Fruit fly (Drosophila melanogaster) whole organism, wandering third instar larva: ENCODE results near the gene Sec16.
A peak's percentile ranks its signal among the peaks of the same experiment; 100 is the strongest.

Source experiments
- Abd-B ChIP-seq: fragments of >200 bp; optimal IDR thresholded peaks from 2 replicates; lab custom pipeline; 2017; ENCODE audit warnings: missing biosample characterization, missing genetic modification characterization
- CG32264 ChIP-seq: fragments of 200-800 bp; sonication (Bioruptor generic); optimal IDR thresholded peaks from 2 replicates; lab custom pipeline; 2016; ENCODE audit warnings: missing biosample characterization, missing genetic modification characterization
- CG9705 ChIP-seq: fragments of 200-800 bp; sonication (Bioruptor generic); optimal IDR thresholded peaks from 2 replicates; lab custom pipeline; 2018; ENCODE audit warnings: missing biosample characterization, mild to moderate bottlenecking, missing genetic modification characterization
- CrebA ChIP-seq: fragments of 200-800 bp; sonication (Bioruptor generic); optimal IDR thresholded peaks from 2 replicates; lab custom pipeline; 2016; ENCODE audit warnings: missing biosample characterization, mild to moderate bottlenecking, missing genetic modification characterization, borderline replicate concordance
- Dfd ChIP-seq: fragments of >200 bp; optimal IDR thresholded peaks from 2 replicates; lab custom pipeline; 2017; ENCODE audit warnings: missing biosample characterization, missing genetic modification characterization
- Dif ChIP-seq: fragments of 200-275, 200-300 bp; sonication (Bioruptor generic); optimal IDR thresholded peaks from 2 replicates; lab custom pipeline; 2018; ENCODE audit warnings: missing biosample characterization, missing genetic modification characterization; ENCODE audit not compliant: partially characterized antibody
- GATAd ChIP-seq: sonication (Bioruptor generic); optimal IDR thresholded peaks from 2 replicates; lab custom pipeline; 2016; ENCODE audit warnings: missing biosample characterization, missing genetic modification characterization
- HLH106 ChIP-seq: fragments of 200-800 bp; optimal IDR thresholded peaks from 3 replicates; lab custom pipeline; 2019; ENCODE audit warnings: missing biosample characterization, mild to moderate bottlenecking, missing genetic modification characterization, moderate library complexity
- Hnf4 ChIP-seq: fragments of 200-800 bp; sonication (Bioruptor generic); optimal IDR thresholded peaks from 2 replicates; lab custom pipeline; 2016; ENCODE audit warnings: missing biosample characterization, mild to moderate bottlenecking, missing genetic modification characterization
- Hr78 ChIP-seq: fragments of >200 bp; optimal IDR thresholded peaks from 2 replicates; lab custom pipeline; 2017; ENCODE audit warnings: missing biosample characterization, missing genetic modification characterization
- Hr83 ChIP-seq: fragments of 200-300 bp; sonication (Bioruptor generic); optimal IDR thresholded peaks from 2 replicates; lab custom pipeline; 2016; ENCODE audit warnings: missing biosample characterization, mild to moderate bottlenecking, missing genetic modification characterization, moderate library complexity; ENCODE audit not compliant: poor library complexity, severe bottlenecking
- Jra ChIP-seq: sonication (Bioruptor generic); optimal IDR thresholded peaks from 2 replicates; lab custom pipeline; 2016; ENCODE audit warnings: missing biosample characterization, missing genetic modification characterization
- Mio ChIP-seq: sonication (Bioruptor generic); optimal IDR thresholded peaks from 2 replicates; lab custom pipeline; 2016; ENCODE audit warnings: missing biosample characterization, missing genetic modification characterization
- Myc ChIP-seq: fragments of >200 bp; optimal IDR thresholded peaks from 2 replicates; lab custom pipeline; 2017
- N ChIP-seq: fragments of >200 bp; optimal IDR thresholded peaks from 2 replicates; lab custom pipeline; 2018; ENCODE audit warnings: missing biosample characterization, missing external identifiers, missing genetic modification characterization
- OdsH ChIP-seq: fragments of 200-800 bp; sonication (Bioruptor generic); optimal IDR thresholded peaks from 2 replicates; lab custom pipeline; 2016; ENCODE audit warnings: missing biosample characterization, mild to moderate bottlenecking, missing genetic modification characterization
- Rel ChIP-seq, 2 experiments: fragments of 200-800 bp; sonication (Bioruptor generic) in 1 of 2; optimal IDR thresholded peaks; 2 replicates in 1 of 2; 3 replicates in 1 of 2; lab custom pipeline; 2016 to 2019; ENCODE audit warnings: mild to moderate bottlenecking in 2 of 2, missing biosample characterization in 2 of 2, missing genetic modification characterization in 2 of 2, moderate library complexity in 1 of 2
- Sp1 ChIP-seq: fragments of 200-800 bp; sonication (Bioruptor generic); optimal IDR thresholded peaks from 3 replicates; lab custom pipeline; 2019; ENCODE audit warnings: missing biosample characterization, mild to moderate bottlenecking, missing genetic modification characterization, moderate library complexity
- Vsx2 ChIP-seq: fragments of 200-300, 225-300 bp; sonication (Bioruptor generic); optimal IDR thresholded peaks from 2 replicates; lab custom pipeline; 2018; ENCODE audit warnings: missing biosample characterization, missing genetic modification characterization; ENCODE audit not compliant: partially characterized antibody
- br ChIP-seq: fragments of 200-800 bp; sonication (Bioruptor generic); optimal IDR thresholded peaks from 2 replicates; lab custom pipeline; 2016; ENCODE audit warnings: missing biosample characterization, missing genetic modification characterization
- brk ChIP-seq: fragments of 200-800 bp; sonication (Bioruptor generic); optimal IDR thresholded peaks from 2 replicates; lab custom pipeline; 2016; ENCODE audit warnings: missing biosample characterization, mild to moderate bottlenecking, missing genetic modification characterization
- dl ChIP-seq, 2 experiments: fragments of 175-275, 200-275 bp in 1 of 2; fragments of 200-275 bp in 1 of 2; sonication (Bioruptor generic); optimal IDR thresholded peaks; lab custom pipeline; 2018; ENCODE audit warnings: mild to moderate bottlenecking in 2 of 2, missing biosample characterization in 2 of 2, missing genetic modification characterization in 2 of 2, moderate library complexity in 2 of 2; ENCODE audit not compliant: partially characterized antibody in 2 of 2, insufficient read depth in 1 of 2
- dmrt93B ChIP-seq: fragments of 200-800 bp; sonication (Bioruptor generic); optimal IDR thresholded peaks from 2 replicates; lab custom pipeline; 2018; ENCODE audit warnings: missing biosample characterization, mild to moderate bottlenecking, missing genetic modification characterization
- dsf ChIP-seq: sonication (Bioruptor generic); optimal IDR thresholded peaks from 2 replicates; lab custom pipeline; 2016; ENCODE audit warnings: missing biosample characterization, missing genetic modification characterization, borderline replicate concordance
- ey ChIP-seq: fragments of 200-800 bp; sonication (Bioruptor generic); optimal IDR thresholded peaks from 2 replicates; lab custom pipeline; 2016; ENCODE audit warnings: missing biosample characterization, missing genetic modification characterization
- foxo ChIP-seq, 2 experiments: fragments of 200-800 bp; sonication (Bioruptor generic); optimal IDR thresholded peaks; 2 replicates in 1 of 2; 3 replicates in 1 of 2; lab custom pipeline; 2016 to 2017; ENCODE audit warnings: missing biosample characterization in 2 of 2, missing genetic modification characterization in 2 of 2
- fru ChIP-seq: fragments of 200-800 bp; sonication (Bioruptor generic); optimal IDR thresholded peaks from 3 replicates; lab custom pipeline; 2016; ENCODE audit warnings: missing biosample characterization, mild to moderate bottlenecking, missing genetic modification characterization
- h ChIP-seq: fragments of 200-800 bp; sonication (Bioruptor generic); optimal IDR thresholded peaks from 3 replicates; lab custom pipeline; 2016; ENCODE audit warnings: missing biosample characterization, mild to moderate bottlenecking, missing genetic modification characterization
- jim ChIP-seq: fragments of 175-275, 200-325 bp; sonication (Bioruptor generic); optimal IDR thresholded peaks from 2 replicates; lab custom pipeline; 2016; ENCODE audit warnings: missing biosample characterization, mild to moderate bottlenecking, missing genetic modification characterization
- lola ChIP-seq: fragments of >200 bp; optimal IDR thresholded peaks from 2 replicates; lab custom pipeline; 2017; ENCODE audit warnings: missing biosample characterization, missing genetic modification characterization
- pan ChIP-seq: fragments of >200 bp; optimal IDR thresholded peaks from 2 replicates; lab custom pipeline; 2017
- psq ChIP-seq: fragments of 200-800 bp; sonication (Bioruptor generic); optimal IDR thresholded peaks from 3 replicates; lab custom pipeline; 2017; ENCODE audit warnings: missing biosample characterization, mild to moderate bottlenecking, missing genetic modification characterization, moderate library complexity
- rgr ChIP-seq: fragments of 200-800 bp; sonication (Bioruptor generic); optimal IDR thresholded peaks from 3 replicates; lab custom pipeline; 2016; ENCODE audit warnings: missing biosample characterization, mild to moderate bottlenecking, missing genetic modification characterization
- sage ChIP-seq: fragments of 200-800 bp; sonication (Bioruptor generic); optimal IDR thresholded peaks from 2 replicates; lab custom pipeline; 2016; ENCODE audit warnings: missing biosample characterization, mild to moderate bottlenecking, missing genetic modification characterization
- sv ChIP-seq: fragments of 200-800 bp; sonication (Bioruptor generic); optimal IDR thresholded peaks from 3 replicates; lab custom pipeline; 2016; ENCODE audit warnings: missing biosample characterization, missing genetic modification characterization
- tai ChIP-seq: sonication (Bioruptor generic); optimal IDR thresholded peaks from 2 replicates; lab custom pipeline; 2016; ENCODE audit warnings: missing biosample characterization, missing genetic modification characterization
- usp ChIP-seq: fragments of >200 bp; optimal IDR thresholded peaks from 2 replicates; lab custom pipeline; 2017; ENCODE audit warnings: missing biosample characterization, missing genetic modification characterization
- woc ChIP-seq: sonication (Bioruptor generic); optimal IDR thresholded peaks from 2 replicates; lab custom pipeline; 2016; ENCODE audit warnings: missing biosample characterization, mild to moderate bottlenecking, missing genetic modification characterization

Sec16 gene

dm6 chrX:12578328-12578700 is 17.5 kb upstream of the Sec16 start:
- TF ChIP-seq sv (GFP tag; lab: Kevin White, UChicago) (no peak), Dfd (GFP tag; lab: Kevin White, UChicago) (no peak), Hr78 (GFP tag; lab: Kevin White, UChicago) (no peak), lola (no peak), GATAd (GFP tag; lab: Kevin White, UChicago) (no peak)

dm6 chrX:12578701-12579372 is 17.0 kb upstream of the Sec16 start:
- no peak for TF ChIP-seq GATAd (GFP tag; lab: Kevin White, UChicago)
- TF ChIP-seq Hr78 (GFP tag; lab: Kevin White, UChicago): no peak
- TF ChIP-seq Dif (GFP tag; lab: Kevin White, UChicago): peak; percentile 41
- no peak for TF ChIP-seq Rel (GFP tag; optimal IDR thresholded peaks at IDR 0.05; lab: Kevin White, UChicago)
- no peak for TF ChIP-seq Rel (tag; optimal IDR thresholded peaks at IDR 0.05; lab: Kevin White, UChicago)
- TF ChIP-seq pan (lab: Kevin White, UChicago): no peak
- peak; percentile 9 for TF ChIP-seq Hr83
- TF ChIP-seq brk (GFP tag; lab: Kevin White, UChicago): no peak
- no peak for TF ChIP-seq CG32264 (GFP tag; lab: Kevin White, UChicago)
- TF ChIP-seq woc (GFP tag; lab: Kevin White, UChicago): no peak
- no peak for TF ChIP-seq Abd-B (GFP tag; lab: Kevin White, UChicago)
- TF ChIP-seq br (GFP tag; lab: Kevin White, UChicago): peak; percentile 47
- TF ChIP-seq Mio (GFP tag; lab: Kevin White, UChicago): no peak
- TF ChIP-seq foxo (GFP tag; optimal IDR thresholded peaks at IDR 0.05; lab: Kevin White, UChicago): peak in 1 of 2 experiments; percentile 58
- TF ChIP-seq Sp1 (GFP tag; lab: Kevin White, UChicago): peak; percentile 53
- TF ChIP-seq Myc (lab: Kevin White, UChicago): no peak
- no peak for TF ChIP-seq CrebA
- no peak for TF ChIP-seq sage
- TF ChIP-seq OdsH (GFP tag; lab: Kevin White, UChicago): no peak
- peak; percentile 44 for TF ChIP-seq ey (GFP tag; lab: Kevin White, UChicago)
- TF ChIP-seq Vsx2 (GFP tag; lab: Kevin White, UChicago): no peak
- no peak for TF ChIP-seq usp (GFP tag; lab: Kevin White, UChicago)
- TF ChIP-seq dl (GFP tag; optimal IDR thresholded peaks at IDR 0.05; lab: Kevin White, UChicago; ENCODE audit: insufficient read depth in 1 of 2, partially characterized antibody in 2 of 2): no peak
- TF ChIP-seq N: no peak
- peak; percentile 48 for TF ChIP-seq fru (GFP tag; lab: Kevin White, UChicago)
- no peak for TF ChIP-seq lola
- peak; percentile 29 for TF ChIP-seq dmrt93B
- peak; percentile 54 for TF ChIP-seq HLH106 (tag; lab: Kevin White, UChicago)
- no peak for TF ChIP-seq jim (GFP tag; lab: Kevin White, UChicago)
- peak; percentile 34 for TF ChIP-seq h (GFP tag; lab: Kevin White, UChicago)
- peak; percentile 7 for TF ChIP-seq rgr (GFP tag; lab: Kevin White, UChicago)
- TF ChIP-seq sv (GFP tag; lab: Kevin White, UChicago): no peak
- TF ChIP-seq psq: peak; percentile 55
- TF ChIP-seq CG9705 (GFP tag; lab: Kevin White, UChicago): no peak
- peak; percentile 28 for TF ChIP-seq Hnf4 (GFP tag; lab: Kevin White, UChicago)
- TF ChIP-seq dsf (GFP tag; lab: Kevin White, UChicago): no peak
- TF ChIP-seq Dfd (GFP tag; lab: Kevin White, UChicago): no peak
- TF ChIP-seq Jra (GFP tag; lab: Kevin White, UChicago): no peak
- TF ChIP-seq tai (GFP tag; lab: Kevin White, UChicago): no peak
